Fruit fly (Drosophila melanogaster) whole organism, adult: ENCODE data around the gene CG15260.

Experiments used
- CG11617 ChIP-seq: fragments of 200-800 bp; sonication (Bioruptor generic); optimal IDR thresholded peaks from 2 replicates; lab custom pipeline; 2017; ENCODE audit warnings: mild to moderate bottlenecking, missing biosample characterization, missing genetic modification reagents, missing genetic modification characterization
- CG12768 ChIP-seq: fragments of 200-800 bp; sonication (Bioruptor generic); optimal IDR thresholded peaks from 2 replicates; lab custom pipeline; 2017; ENCODE audit warnings: missing biosample characterization, missing genetic modification characterization, mild to moderate bottlenecking, moderate library complexity, missing genetic modification reagents
- CG14711 ChIP-seq: fragments of 200-800 bp; sonication (Bioruptor generic); optimal IDR thresholded peaks from 2 replicates; lab custom pipeline; 2018; ENCODE audit warnings: missing biosample characterization, mild to moderate bottlenecking, missing genetic modification characterization, moderate library complexity
- CG1620 ChIP-seq: fragments of 200-800 bp; sonication (Bioruptor generic); optimal IDR thresholded peaks from 2 replicates; lab custom pipeline; 2016; ENCODE audit warnings: missing biosample characterization, missing genetic modification characterization
- CG33017 ChIP-seq: fragments of 200-800 bp; sonication (Bioruptor generic); optimal IDR thresholded peaks from 2 replicates; lab custom pipeline; 2018; ENCODE audit warnings: missing biosample characterization, mild to moderate bottlenecking, missing genetic modification characterization, moderate library complexity
- CG5204 ChIP-seq: fragments of 200-800 bp; sonication (Bioruptor generic); optimal IDR thresholded peaks from 2 replicates; lab custom pipeline; 2016; ENCODE audit warnings: missing biosample characterization, missing genetic modification characterization
- CG7045 ChIP-seq: fragments of 200-800 bp; sonication (Bioruptor generic); optimal IDR thresholded peaks from 2 replicates; lab custom pipeline; 2017; ENCODE audit warnings: missing biosample characterization, mild to moderate bottlenecking, missing genetic modification characterization
- CG7101 ChIP-seq: fragments of 200-800 bp; sonication (Bioruptor generic); optimal IDR thresholded peaks from 2 replicates; lab custom pipeline; 2018; ENCODE audit warnings: missing biosample characterization, mild to moderate bottlenecking, missing genetic modification characterization, moderate library complexity
- Clk ChIP-seq: fragments of 200-800 bp; sonication (Bioruptor generic); optimal IDR thresholded peaks from 2 replicates; lab custom pipeline; 2017; ENCODE audit warnings: missing biosample characterization, missing genetic modification characterization
- Crg-1 ChIP-seq: fragments of 200-800 bp; sonication (Bioruptor generic); optimal IDR thresholded peaks from 2 replicates; lab custom pipeline; 2016; ENCODE audit warnings: missing biosample characterization, missing genetic modification characterization
- Hr96 ChIP-seq: fragments of 200-800 bp; sonication (Bioruptor generic); optimal IDR thresholded peaks from 2 replicates; lab custom pipeline; 2016; ENCODE audit warnings: missing biosample characterization, missing genetic modification characterization
- Mnt ChIP-seq: fragments of 200-800 bp; sonication (Bioruptor generic); optimal IDR thresholded peaks from 2 replicates; lab custom pipeline; 2016; ENCODE audit warnings: missing biosample characterization, mild to moderate bottlenecking, missing genetic modification characterization
- bab1 ChIP-seq: fragments of 200-800 bp; sonication (Bioruptor generic); optimal IDR thresholded peaks from 3 replicates; lab custom pipeline; 2019; ENCODE audit warnings: missing biosample characterization, mild to moderate bottlenecking, missing genetic modification characterization, moderate library complexity
- cic ChIP-seq: fragments of 200-800 bp; sonication (Bioruptor generic); optimal IDR thresholded peaks from 2 replicates; lab custom pipeline; 2017; ENCODE audit warnings: missing biosample characterization, mild to moderate bottlenecking, missing genetic modification characterization, moderate library complexity
- cnc ChIP-seq, 2 experiments: fragments of >200 bp; optimal IDR thresholded peaks; 2 replicates each; lab custom pipeline; 2017
- kay ChIP-seq: fragments of 200-800 bp; sonication (Bioruptor generic); peaks from one replicate; lab custom pipeline; 2016; ENCODE audit warnings: missing biosample characterization, missing genetic modification characterization, borderline replicate concordance
- ovo ChIP-seq: fragments of 200-800 bp; sonication (Bioruptor generic); optimal IDR thresholded peaks from 2 replicates; lab custom pipeline; 2016; ENCODE audit warnings: missing biosample characterization, missing genetic modification characterization
- pad ChIP-seq: fragments of 200-800 bp; sonication (Bioruptor generic); optimal IDR thresholded peaks from 3 replicates; lab custom pipeline; 2017; ENCODE audit warnings: missing biosample characterization, missing genetic modification characterization, mild to moderate bottlenecking, moderate library complexity, missing genetic modification reagents
- tj ChIP-seq: fragments of 200-800 bp; sonication (Bioruptor generic); optimal IDR thresholded peaks from 3 replicates; lab custom pipeline; 2017; ENCODE audit warnings: missing biosample characterization, mild to moderate bottlenecking, missing genetic modification characterization, moderate library complexity
- toe ChIP-seq: fragments of 200-800 bp; sonication (Bioruptor generic); optimal IDR thresholded peaks from 2 replicates; lab custom pipeline; 2016; ENCODE audit warnings: missing biosample characterization, missing genetic modification characterization

CG15260 gene

dm6 chr2L:15329382-15329781 is 37.3 kb upstream of the CG15260 start:
- no peak for TF ChIP-seq Clk (GFP tag; lab: Kevin White, UChicago)
- no peak for TF ChIP-seq pad
- no peak for TF ChIP-seq tj (GFP tag; lab: Kevin White, UChicago)
- TF ChIP-seq bab1, result no peak
- no peak for TF ChIP-seq cnc (optimal IDR thresholded peaks at IDR 0.05; lab: Kevin White, UChicago)
- no peak for TF ChIP-seq CG7101 (tag; lab: Kevin White, UChicago)
- TF ChIP-seq CG33017 (tag; lab: Kevin White, UChicago), result no peak
- TF ChIP-seq kay (GFP tag; lab: Kevin White, UChicago), result no peak
- TF ChIP-seq CG5204 (GFP tag; lab: Kevin White, UChicago), result no peak
- no peak for TF ChIP-seq CG11617

dm6 chr2L:15327993-15328392 is 36.0 kb upstream of the CG15260 start:
- TF ChIP-seq Hr96 (GFP tag; lab: Kevin White, UChicago) (no peak), ovo (GFP tag; lab: Kevin White, UChicago) (no peak), Crg-1 (GFP tag; lab: Kevin White, UChicago) (no peak), kay (GFP tag; lab: Kevin White, UChicago) (no peak), toe (no peak), CG33017 (tag; lab: Kevin White, UChicago) (no peak), CG12768 (GFP tag; lab: Kevin White, UChicago) (no peak), CG1620 (GFP tag; lab: Kevin White, UChicago) (no peak), CG5204 (GFP tag; lab: Kevin White, UChicago) (no peak)

- no peak for TF ChIP-seq CG11617
- TF ChIP-seq pad, result no peak
- no peak for TF ChIP-seq CG33017 (tag; lab: Kevin White, UChicago)
- TF ChIP-seq CG5204 (GFP tag; lab: Kevin White, UChicago), result no peak
- TF ChIP-seq CG12768 (GFP tag; lab: Kevin White, UChicago), result no peak
- no peak for TF ChIP-seq bab1
- no peak for TF ChIP-seq CG7045 (GFP tag; lab: Kevin White, UChicago)
Measured at dm6 chr2L:15325555-15326285, 33.7 kb upstream of the CG15260 start.

- no peak for TF ChIP-seq cic (GFP tag; lab: Kevin White, UChicago)
- no peak for TF ChIP-seq cnc (optimal IDR thresholded peaks at IDR 0.05; lab: Kevin White, UChicago)
- no peak for TF ChIP-seq CG14711
- no peak for TF ChIP-seq bab1
- no peak for TF ChIP-seq toe
Measured at dm6 chr2L:15324103-15324840, 32.2 kb upstream of the CG15260 start.

- TF ChIP-seq tj (GFP tag; lab: Kevin White, UChicago) (no peak), CG14711 (no peak), cnc (optimal IDR thresholded peaks at IDR 0.05; lab: Kevin White, UChicago) (no peak), CG11617 (no peak), CG7045 (GFP tag; lab: Kevin White, UChicago) (no peak), ovo (GFP tag; lab: Kevin White, UChicago) (no peak), CG33017 (tag; lab: Kevin White, UChicago) (no peak), CG1620 (GFP tag; lab: Kevin White, UChicago) (no peak), bab1 (no peak), kay (GFP tag; lab: Kevin White, UChicago) (no peak), CG5204 (GFP tag; lab: Kevin White, UChicago) (no peak), toe (no peak), CG7101 (tag; lab: Kevin White, UChicago) (no peak), Clk (GFP tag; lab: Kevin White, UChicago) (no peak), cic (GFP tag; lab: Kevin White, UChicago) (no peak), Mnt (GFP tag; lab: Kevin White, UChicago) (no peak), pad (no peak)
Measured at dm6 chr2L:15323196-15323595, 31.2 kb upstream of the CG15260 start.

- no peak for TF ChIP-seq pad
- no peak for TF ChIP-seq Mnt (GFP tag; lab: Kevin White, UChicago)
- TF ChIP-seq Hr96 (GFP tag; lab: Kevin White, UChicago), result no peak
- no peak for TF ChIP-seq CG7045 (GFP tag; lab: Kevin White, UChicago)
- no peak for TF ChIP-seq kay (GFP tag; lab: Kevin White, UChicago)
- TF ChIP-seq CG5204 (GFP tag; lab: Kevin White, UChicago), result no peak
- no peak for TF ChIP-seq CG33017 (tag; lab: Kevin White, UChicago)
- no peak for TF ChIP-seq cnc (optimal IDR thresholded peaks at IDR 0.05; lab: Kevin White, UChicago)
- no peak for TF ChIP-seq Crg-1 (GFP tag; lab: Kevin White, UChicago)
- no peak for TF ChIP-seq CG7101 (tag; lab: Kevin White, UChicago)
Measured at dm6 chr2L:15321408-15321807, 29.4 kb upstream of the CG15260 start.
